Fruit fly (Drosophila melanogaster) whole organism, adult: ENCODE data around the gene Mhcl.

ENCODE experiments used
- CG14711 ChIP-seq: fragments of 200-800 bp; sonication (Bioruptor generic); optimal IDR thresholded peaks from 2 replicates; lab custom pipeline; 2018; ENCODE audit warnings: missing biosample characterization, mild to moderate bottlenecking, missing genetic modification characterization, moderate library complexity
- CG5204 ChIP-seq: fragments of 200-800 bp; sonication (Bioruptor generic); optimal IDR thresholded peaks from 2 replicates; lab custom pipeline; 2016; ENCODE audit warnings: missing biosample characterization, missing genetic modification characterization
- Clk ChIP-seq: fragments of 200-800 bp; sonication (Bioruptor generic); optimal IDR thresholded peaks from 2 replicates; lab custom pipeline; 2017; ENCODE audit warnings: missing biosample characterization, missing genetic modification characterization
- Crg-1 ChIP-seq: fragments of 200-800 bp; sonication (Bioruptor generic); optimal IDR thresholded peaks from 2 replicates; lab custom pipeline; 2016; ENCODE audit warnings: missing biosample characterization, missing genetic modification characterization
- bab1 ChIP-seq: fragments of 200-800 bp; sonication (Bioruptor generic); optimal IDR thresholded peaks from 3 replicates; lab custom pipeline; 2019; ENCODE audit warnings: missing biosample characterization, mild to moderate bottlenecking, missing genetic modification characterization, moderate library complexity
- cic ChIP-seq: fragments of 200-800 bp; sonication (Bioruptor generic); optimal IDR thresholded peaks from 2 replicates; lab custom pipeline; 2017; ENCODE audit warnings: missing biosample characterization, mild to moderate bottlenecking, missing genetic modification characterization, moderate library complexity

DNA sequence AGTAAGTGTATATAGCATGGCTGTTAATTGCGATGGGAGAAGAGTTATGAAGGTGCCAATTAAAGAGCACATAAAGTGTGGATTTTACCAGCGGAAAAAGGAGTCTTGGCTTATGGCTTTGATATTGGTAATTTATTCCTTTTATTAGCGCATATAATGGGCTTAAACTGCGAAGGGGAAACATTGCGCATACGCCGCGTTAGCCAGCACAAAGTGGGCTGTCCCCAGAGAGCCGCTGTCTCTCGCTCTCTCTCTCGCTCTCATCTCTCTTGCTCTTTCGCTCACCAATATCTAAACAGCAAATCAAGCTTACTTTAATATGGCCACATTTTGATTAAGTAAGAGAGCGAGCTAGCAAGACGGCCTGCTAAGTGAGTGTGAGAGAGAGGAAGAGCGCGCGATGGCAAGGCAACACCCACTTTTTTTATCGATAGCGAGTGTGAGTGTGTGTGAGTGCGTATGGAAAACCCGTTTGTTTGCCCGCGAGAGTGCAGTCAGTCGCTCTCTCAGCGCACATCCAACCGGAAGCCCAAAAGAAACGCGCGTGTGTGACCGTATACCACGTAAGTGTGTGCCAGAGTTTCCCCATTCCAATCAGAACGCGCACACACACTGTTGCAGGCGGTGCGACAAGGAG is 72.9 kb downstream of the Mhcl start, which contains the start of gene pnr:
- TF ChIP-seq CG14711 (tag; lab: Kevin White, UChicago) (no peak), bab1 (GFP tag; lab: Kevin White, UChicago) (no peak), Clk (GFP tag; lab: Kevin White, UChicago) (no peak), cic (no peak), CG5204 (GFP tag; lab: Kevin White, UChicago) (no peak), Crg-1 (GFP tag; lab: Kevin White, UChicago) (no peak)
